Fruit fly (Drosophila melanogaster): Measurements from ENCODE around the gene Bre1.

Bre1 gene

DNA sequence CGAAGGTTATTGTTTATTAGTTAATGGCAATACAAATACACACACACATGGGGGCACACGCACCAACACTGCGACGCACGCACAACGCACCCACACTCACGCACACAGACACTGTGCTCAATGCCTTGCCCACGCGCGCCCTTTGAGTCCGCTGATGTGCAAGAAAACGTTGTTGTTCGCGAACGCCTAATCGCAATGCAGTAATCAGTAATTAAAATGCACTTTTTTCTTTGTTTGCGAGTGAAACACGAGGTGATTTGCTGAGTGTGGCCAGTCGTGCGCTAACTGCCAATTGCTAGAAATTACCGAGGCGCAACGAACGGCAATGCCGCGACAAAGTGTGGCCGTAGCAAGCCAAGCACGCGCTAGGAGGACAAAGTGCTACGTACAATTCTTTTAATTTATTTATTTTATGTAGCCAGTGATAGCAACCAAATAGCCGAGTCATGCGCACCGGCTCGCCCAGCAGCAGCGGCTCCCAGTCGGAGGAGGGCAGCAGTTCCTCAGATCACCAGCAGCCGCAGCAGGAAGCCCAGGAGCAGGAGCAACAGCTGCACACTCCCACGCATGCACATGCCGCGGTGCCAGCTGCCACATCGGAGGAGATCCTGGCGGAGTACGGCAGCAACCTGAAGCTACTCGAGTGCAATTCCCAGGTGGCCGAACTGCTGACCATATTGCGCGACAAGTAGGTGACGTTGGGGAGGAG lies 16.8 kb upstream of the Bre1 start, which contains the start of the genes S6k and kri (continued):
- TF ChIP-seq Atf3 (GFP tag; optimal IDR thresholded peaks at IDR 0.05) (no peak), CG7556 (GFP tag; optimal IDR thresholded peaks at IDR 0.05) (peak; percentile 4), CG7271 (tag; optimal IDR thresholded peaks at IDR 0.05) (no peak), Spps (tag; optimal IDR thresholded peaks at IDR 0.05) (no peak), CG3281 (GFP tag; optimal IDR thresholded peaks at IDR 0.05) (no peak), crp (GFP tag; optimal IDR thresholded peaks at IDR 0.05) (peak in 1 of 2 experiments; percentile 29), CG9609 (GFP tag; optimal IDR thresholded peaks at IDR 0.05) (no peak), CG4617 (GFP tag; optimal IDR thresholded peaks at IDR 0.05; ENCODE audit: borderline replicate concordance) (peak; percentile 98), CG9215 (GFP tag; IDR thresholded peaks at IDR 0.05) (peak; percentile 100), Sox102F (GFP tag; optimal IDR thresholded peaks at IDR 0.05) (no peak), hkb (optimal IDR thresholded peaks at IDR 0.05) (no peak), hkb (GFP tag; IDR thresholded peaks at IDR 0.05) (no peak), CG18764 (GFP tag; optimal IDR thresholded peaks at IDR 0.05) (no peak), lov (optimal IDR thresholded peaks at IDR 0.05) (no peak), lov (GFP tag; IDR thresholded peaks at IDR 0.05) (0 out of 3 replicates have a peak, but pooled peaks have one; percentile 40), Lhr (GFP tag; optimal IDR thresholded peaks at IDR 0.05) (peak; percentile 40), trem (tag; optimal IDR thresholded peaks at IDR 0.05) (peak; percentile 81), jing (GFP tag; optimal IDR thresholded peaks at IDR 0.05) (no peak), CG5180 (GFP tag; optimal IDR thresholded peaks at IDR 0.05) (no peak), CG34224 (GFP tag; IDR thresholded peaks at IDR 0.05; ENCODE audit: partially characterized antibody) (peak; percentile 29; the same call in 1 of the 3 replicates), CG11504 (tag; optimal IDR thresholded peaks at IDR 0.05) (peak; percentile 30), CG8924 (tag; optimal IDR thresholded peaks at IDR 0.05) (peak; percentile 74), Ets97D (GFP tag; optimal IDR thresholded peaks at IDR 0.05) (peak; percentile 57), btn (GFP tag; optimal IDR thresholded peaks at IDR 0.05) (no peak), CoRest (tag; optimal IDR thresholded peaks at IDR 0.05) (no peak), kay (GFP tag; optimal IDR thresholded peaks at IDR 0.05) (no peak), gce (GFP tag; IDR thresholded peaks at IDR 0.05) (no peak), CG13775 (GFP tag; optimal IDR thresholded peaks at IDR 0.05) (no peak), salm (tag; optimal IDR thresholded peaks at IDR 0.05) (no peak), dati (GFP tag; IDR thresholded peaks at IDR 0.05) (no peak), Meics (GFP tag; optimal IDR thresholded peaks at IDR 0.05) (peak; percentile 32), D19B (GFP tag; optimal IDR thresholded peaks at IDR 0.05) (no peak), Pdp1 (GFP tag; optimal IDR thresholded peaks at IDR 0.05) (peak in 1 of 2 experiments; percentile 53), CG17802 (tag; optimal IDR thresholded peaks at IDR 0.05) (no peak), CG18011 (GFP tag; optimal IDR thresholded peaks at IDR 0.05) (no peak), Dll (GFP tag; IDR thresholded peaks at IDR 0.05; ENCODE audit: partially characterized antibody) (peak; percentile 45; the same call in 1 of the 4 replicates), en (GFP tag; optimal IDR thresholded peaks at IDR 0.05) (no peak), CG9797 (GFP tag; optimal IDR thresholded peaks at IDR 0.05) (peak; percentile 96), Dek (tag; optimal IDR thresholded peaks at IDR 0.05) (peak; percentile 18), sd (tag; optimal IDR thresholded peaks at IDR 0.05) (peak; percentile 33), Aef1 (GFP tag; IDR thresholded peaks at IDR 0.05) (no peak), Hr78 (GFP tag; optimal IDR thresholded peaks at IDR 0.05) (peak in 1 of 2 experiments; percentile 2), zfh1 (GFP tag; IDR thresholded peaks at IDR 0.05) (no peak), CG16815 (GFP tag; optimal IDR thresholded peaks at IDR 0.05) (no peak), CG18476 (GFP tag; optimal IDR thresholded peaks at IDR 0.05) (no peak), eve (GFP tag; optimal IDR thresholded peaks at IDR 0.05) (no peak), nau (GFP tag; optimal IDR thresholded peaks at IDR 0.05) (peak; percentile 17), cad (GFP tag; optimal IDR thresholded peaks at IDR 0.05) (no peak), CG3407 (GFP tag; optimal IDR thresholded peaks at IDR 0.05) (no peak)

Measured in whole organism, embryonic.